Worm (Caenorhabditis elegans): ENCODE results near the gene arv-1.

Gene arv-1

DNA sequence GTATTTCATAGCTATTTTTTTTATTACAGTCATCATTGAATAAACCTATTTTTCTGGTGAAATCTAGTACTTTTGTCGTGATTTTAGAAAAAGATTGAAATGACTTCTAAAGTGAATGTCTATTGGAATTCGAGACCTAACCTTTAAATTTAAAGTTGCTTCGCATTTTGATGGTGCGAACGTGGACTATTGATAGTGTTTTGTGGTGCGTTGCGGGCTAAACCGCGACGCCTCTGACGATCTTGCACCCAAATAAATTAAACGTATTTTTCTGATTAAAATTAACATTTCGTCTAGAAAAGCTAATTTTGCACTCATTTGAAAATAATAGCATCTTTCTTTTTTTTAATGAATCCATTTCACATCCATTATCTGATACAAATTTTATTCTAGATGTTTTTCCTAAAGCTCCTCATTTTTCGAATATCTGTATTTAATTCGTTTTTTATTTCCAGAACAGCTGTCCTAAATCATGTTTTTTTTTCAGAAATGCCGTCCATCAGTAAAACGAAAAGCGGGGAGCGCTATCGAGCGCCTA is 28.1 kb downstream of the arv-1 start, which contains the start of gene wbp-11:
Gene wbp-11, plus strand, starts transcription at position 488 of the 538 bp plus-strand sequence.
- TF ChIP-seq ztf-29 (GFP tag; IDR thresholded peaks at IDR 0.05), result no peak
- no peak for TF ChIP-seq ref-1 (GFP tag; conservative IDR thresholded peaks at IDR 0.05)
- no peak for TF ChIP-seq T22C8.4 (GFP tag; IDR thresholded peaks at IDR 0.05)
- no peak for TF ChIP-seq cog-1 (tag; optimal IDR thresholded peaks at IDR 0.05)
- TF ChIP-seq ztf-23 (GFP tag; IDR thresholded peaks at IDR 0.05), result no peak
- TF ChIP-seq tab-1 (GFP tag; IDR thresholded peaks at IDR 0.05), result no peak
- no peak for TF ChIP-seq med-1 (GFP tag; optimal IDR thresholded peaks at IDR 0.05; ENCODE audit: insufficient read depth)
- no peak for TF ChIP-seq klf-2 (GFP tag; conservative IDR thresholded peaks at IDR 0.05)
- TF ChIP-seq flt-1 (GFP tag; IDR thresholded peaks at IDR 0.05), result no peak

DNA sequence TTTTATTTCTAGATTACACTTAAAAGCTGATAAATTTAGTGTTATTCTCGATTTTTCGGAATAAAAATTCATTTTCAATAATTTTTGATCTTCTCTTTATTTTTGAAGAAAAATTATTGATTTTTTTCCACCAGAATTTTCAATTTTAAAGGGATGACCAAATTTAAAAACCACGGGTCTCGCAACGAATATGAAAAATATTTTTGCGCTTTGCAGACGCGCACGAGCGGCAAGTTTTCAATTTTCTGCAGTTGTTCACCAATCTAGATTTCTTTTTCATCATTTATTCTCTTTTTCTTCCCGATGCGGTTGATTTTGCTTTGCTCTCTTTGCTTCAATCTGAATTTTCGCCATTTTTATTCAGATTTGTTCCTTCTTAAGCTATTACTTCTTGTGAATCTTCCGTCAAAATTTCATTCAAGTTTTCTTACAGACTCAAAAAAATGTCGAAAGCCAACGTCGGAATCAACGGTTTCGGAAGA is 29.7 kb downstream of the arv-1 start, which contains the start of gene gpd-4:
Gene gpd-4, plus strand, starts transcription at position 432 of the 482 bp plus-strand sequence.
- no peak for TF ChIP-seq med-1 (GFP tag; optimal IDR thresholded peaks at IDR 0.05; ENCODE audit: insufficient read depth)
- 0 out of 2 replicates have a peak, but pooled peaks have one; percentile 17 for TF ChIP-seq T22C8.4 (GFP tag; IDR thresholded peaks at IDR 0.05)

DNA sequence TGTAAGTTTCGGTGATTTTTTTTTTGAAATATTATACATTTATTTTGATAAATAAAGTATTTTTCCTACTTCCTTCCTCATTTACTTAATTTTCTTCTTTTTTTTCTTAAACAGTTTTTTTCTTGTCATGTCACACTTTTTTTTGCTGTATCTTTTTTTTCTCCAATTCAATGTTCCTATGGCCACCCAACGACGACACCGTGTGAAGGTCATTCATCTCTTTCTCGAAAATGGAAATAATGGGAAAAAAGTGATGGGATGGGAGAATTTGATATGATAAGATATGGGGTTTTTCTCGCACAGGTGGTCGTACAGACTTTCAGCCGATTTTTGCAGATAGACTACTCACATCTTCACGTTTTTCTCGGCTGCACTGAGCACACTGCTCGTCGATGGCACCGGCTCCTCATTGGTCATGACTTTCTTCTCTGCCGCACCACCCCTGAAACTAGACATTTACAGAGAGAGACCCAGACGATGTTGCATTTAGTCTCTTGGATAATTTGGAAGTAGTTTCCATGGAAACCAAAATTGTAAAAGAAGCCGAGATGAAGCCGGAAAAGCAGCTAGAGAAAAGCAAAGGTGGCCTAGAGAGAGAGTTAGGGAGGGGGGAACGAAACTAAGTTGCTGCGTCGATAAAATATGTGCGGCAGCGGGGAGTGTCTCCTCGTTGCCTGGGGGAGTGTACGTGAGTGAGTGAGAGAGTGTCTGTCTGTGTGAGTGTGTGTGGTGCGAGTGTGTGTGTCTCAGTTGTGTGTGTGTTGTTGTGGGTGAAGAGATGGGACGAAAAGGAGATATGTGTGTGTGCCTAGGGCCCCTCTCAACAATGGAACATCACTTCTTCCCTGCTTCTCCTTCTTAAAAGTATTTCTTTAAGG is 31.5 kb downstream of the arv-1 start, which contains the start of gene daf-19:
Gene daf-19, minus strand, starts transcription at position 442 of the 878 bp plus-strand sequence.
- TF ChIP-seq T22C8.4 (GFP tag; IDR thresholded peaks at IDR 0.05) (peak; percentile 52; the same call in 1 of the 2 replicates), flt-1 (GFP tag; IDR thresholded peaks at IDR 0.05) (peak; percentile 83), tab-1 (GFP tag; IDR thresholded peaks at IDR 0.05) (no peak), med-1 (GFP tag; optimal IDR thresholded peaks at IDR 0.05; ENCODE audit: insufficient read depth) (no peak), ztf-29 (GFP tag; IDR thresholded peaks at IDR 0.05) (peak; percentile 87), ztf-23 (GFP tag; IDR thresholded peaks at IDR 0.05) (peak; percentile 84), cog-1 (tag; optimal IDR thresholded peaks at IDR 0.05) (peak; percentile 70), klf-2 (GFP tag; conservative IDR thresholded peaks at IDR 0.05) (0 out of 2 replicates have a peak, but pooled peaks have one; percentile 21), ref-1 (GFP tag; conservative IDR thresholded peaks at IDR 0.05) (0 out of 2 replicates have a peak, but pooled peaks have one; percentile 18)

DNA sequence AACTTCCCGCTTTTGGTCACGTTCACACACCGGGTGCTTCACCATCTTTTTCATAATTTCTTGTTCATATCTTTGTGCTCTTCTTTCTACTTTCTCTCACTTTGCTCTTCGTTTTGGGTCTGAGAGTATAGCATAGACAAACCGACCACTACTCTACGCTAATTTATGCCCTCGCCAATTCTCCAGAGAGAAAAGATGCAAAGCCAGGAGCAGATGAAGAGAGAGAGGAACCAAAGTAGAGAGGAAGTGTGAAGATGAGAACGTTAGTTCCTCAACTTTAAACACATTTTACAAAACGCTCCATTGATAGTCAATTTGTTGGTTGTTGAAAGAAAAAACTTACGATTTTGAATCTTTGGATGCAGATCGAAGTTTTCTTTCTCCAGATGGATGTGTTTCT is 32.9 kb downstream of the arv-1 start:
- TF ChIP-seq ztf-23 (GFP tag; IDR thresholded peaks at IDR 0.05), result no peak
- TF ChIP-seq ref-1 (GFP tag; conservative IDR thresholded peaks at IDR 0.05), result no peak
- TF ChIP-seq flt-1 (GFP tag; IDR thresholded peaks at IDR 0.05), result no peak
- TF ChIP-seq klf-2 (GFP tag; conservative IDR thresholded peaks at IDR 0.05), result no peak
- TF ChIP-seq T22C8.4 (GFP tag; IDR thresholded peaks at IDR 0.05), result no peak
- no peak for TF ChIP-seq ztf-29 (GFP tag; IDR thresholded peaks at IDR 0.05)
- no peak for TF ChIP-seq cog-1 (tag; optimal IDR thresholded peaks at IDR 0.05)
- TF ChIP-seq med-1 (GFP tag; optimal IDR thresholded peaks at IDR 0.05; ENCODE audit: insufficient read depth), result no peak
- TF ChIP-seq tab-1 (GFP tag; IDR thresholded peaks at IDR 0.05), result no peak

ce11 chrII:10166365-10166764 is 34.3 kb downstream of the arv-1 start:
- TF ChIP-seq cog-1 (tag; optimal IDR thresholded peaks at IDR 0.05), result no peak
- no peak for TF ChIP-seq ztf-23 (GFP tag; IDR thresholded peaks at IDR 0.05)
- no peak for TF ChIP-seq med-1 (GFP tag; optimal IDR thresholded peaks at IDR 0.05; ENCODE audit: insufficient read depth)
- no peak for TF ChIP-seq klf-2 (GFP tag; conservative IDR thresholded peaks at IDR 0.05)
- TF ChIP-seq tab-1 (GFP tag; IDR thresholded peaks at IDR 0.05), result no peak

DNA sequence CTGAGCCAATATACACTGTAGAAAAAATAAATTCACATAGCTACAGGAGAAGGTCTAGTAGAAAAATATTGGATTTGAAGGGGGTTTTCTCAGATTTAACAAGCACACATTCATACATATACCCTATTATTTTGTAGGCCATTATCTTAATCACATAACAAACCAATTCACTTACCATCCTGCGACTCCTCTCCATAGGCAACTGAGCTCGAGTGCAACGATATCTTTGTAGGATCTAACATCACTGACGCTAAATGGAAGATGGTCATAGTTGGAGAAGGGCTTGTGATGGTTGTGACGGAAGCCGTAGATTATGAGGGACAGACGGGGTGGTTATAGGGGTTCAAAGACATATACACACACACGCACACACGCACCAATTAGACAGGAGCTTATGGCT is 36.5 kb downstream of the arv-1 start:
- TF ChIP-seq flt-1 (GFP tag; IDR thresholded peaks at IDR 0.05), result no peak
- no peak for TF ChIP-seq T22C8.4 (GFP tag; IDR thresholded peaks at IDR 0.05)
- no peak for TF ChIP-seq klf-2 (GFP tag; conservative IDR thresholded peaks at IDR 0.05)
- no peak for TF ChIP-seq cog-1 (tag; optimal IDR thresholded peaks at IDR 0.05)
- TF ChIP-seq ref-1 (GFP tag; conservative IDR thresholded peaks at IDR 0.05), result no peak
- no peak for TF ChIP-seq med-1 (GFP tag; optimal IDR thresholded peaks at IDR 0.05; ENCODE audit: insufficient read depth)
- TF ChIP-seq ztf-23 (GFP tag; IDR thresholded peaks at IDR 0.05), result no peak
- no peak for TF ChIP-seq tab-1 (GFP tag; IDR thresholded peaks at IDR 0.05)
- no peak for TF ChIP-seq ztf-29 (GFP tag; IDR thresholded peaks at IDR 0.05)

DNA sequence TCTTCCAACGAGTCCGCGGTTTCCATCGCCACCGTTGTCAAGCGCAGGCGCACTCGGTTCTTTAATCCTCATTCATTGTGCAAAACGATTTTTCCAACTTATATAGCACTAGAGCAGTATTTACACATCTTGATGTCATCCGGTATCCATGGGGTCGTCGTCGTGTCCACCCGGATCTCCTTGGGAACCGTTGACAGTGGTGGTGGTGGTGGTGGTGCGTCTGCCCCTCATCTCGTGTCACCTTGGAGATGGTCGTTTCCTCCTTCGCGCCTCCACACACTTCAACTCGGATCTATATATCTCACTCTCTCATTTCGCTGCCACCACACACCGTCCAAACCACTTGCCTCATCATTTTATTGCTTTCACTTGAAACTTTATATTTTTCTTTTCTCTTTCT is 37.8 kb downstream of the arv-1 start:
- no peak for TF ChIP-seq cog-1 (tag; optimal IDR thresholded peaks at IDR 0.05)
- TF ChIP-seq flt-1 (GFP tag; IDR thresholded peaks at IDR 0.05), result peak; percentile 51; the same call in 1 of the 2 replicates

ce11 chrII:10155106-10155505 is 45.5 kb downstream of the arv-1 start, which contains the start of gene nlp-63:
nlp-63 (plus strand) TSS chrII:10155406.
- TF ChIP-seq med-1 (GFP tag; optimal IDR thresholded peaks at IDR 0.05; ENCODE audit: insufficient read depth) (no peak), tab-1 (GFP tag; IDR thresholded peaks at IDR 0.05) (no peak)
